Fruit fly (Drosophila melanogaster) whole organism, embryonic: ENCODE results near the gene PGAP1.

Experiments
- Atf-2 ChIP-seq: fragments of 200-800 bp; sonication (Bioruptor generic); optimal IDR thresholded peaks from 2 replicates; lab custom pipeline; 2016; ENCODE audit warnings: missing biosample characterization, missing genetic modification characterization
- Atf6 ChIP-seq: fragments of 200-800 bp; sonication (Bioruptor generic); IDR thresholded peaks from 2 replicates; pipeline ENCODE4 v1.3.6; 2022; ENCODE audit warnings: missing biosample characterization, missing genetic modification characterization
- CG10565 ChIP-seq: fragments of 200-800 bp; sonication (Bioruptor generic); optimal IDR thresholded peaks from 3 replicates; lab custom pipeline; 2016; ENCODE audit warnings: missing biosample characterization, mild to moderate bottlenecking, missing genetic modification characterization
- CG11085 ChIP-seq: fragments of 200-800 bp; sonication (Bioruptor generic); IDR thresholded peaks from 2 replicates; pipeline ENCODE4 v1.3.6; 2022; ENCODE audit warnings: missing biosample characterization, missing genetic modification characterization
- CG11695 ChIP-seq: fragments of 200-800 bp; sonication (Bioruptor generic); IDR thresholded peaks from 3 replicates; pipeline ENCODE4 v1.3.6; 2022; ENCODE audit warnings: missing biosample characterization, missing genetic modification characterization
- CG12236 ChIP-seq: fragments of 200-800 bp; sonication (Bioruptor generic); optimal IDR thresholded peaks from 2 replicates; lab custom pipeline; 2016; ENCODE audit warnings: missing biosample characterization, missing genetic modification characterization
- CG12659 ChIP-seq: fragments of 200-800 bp; sonication (Bioruptor generic); optimal IDR thresholded peaks from 3 replicates; lab custom pipeline; 2017; ENCODE audit warnings: mild to moderate bottlenecking, missing biosample characterization, missing genetic modification reagents, missing genetic modification characterization
- CG15011 ChIP-seq: fragments of 200-800 bp; sonication (Bioruptor generic); optimal IDR thresholded peaks from 3 replicates; lab custom pipeline; 2018; ENCODE audit warnings: missing biosample characterization, mild to moderate bottlenecking, missing genetic modification characterization
- CG15514 ChIP-seq: fragments of 200-800 bp; sonication (Bioruptor generic); optimal IDR thresholded peaks from 3 replicates; lab custom pipeline; 2017; ENCODE audit warnings: missing biosample characterization, missing genetic modification characterization, mild to moderate bottlenecking, moderate library complexity, missing genetic modification reagents
- CG17612 ChIP-seq: fragments of 200-800 bp; sonication (Bioruptor generic); IDR thresholded peaks from 2 replicates; pipeline ENCODE4 v1.3.6; 2022; ENCODE audit warnings: missing biosample characterization, missing genetic modification characterization
- CG3065 ChIP-seq: fragments of 200-800 bp; sonication (Bioruptor generic); optimal IDR thresholded peaks from 2 replicates; lab custom pipeline; 2016; ENCODE audit warnings: missing biosample characterization, missing genetic modification characterization
- CG33557 ChIP-seq: fragments of 200-800 bp; sonication (Bioruptor generic); optimal IDR thresholded peaks from 2 replicates; lab custom pipeline; 2019; ENCODE audit warnings: missing biosample characterization, mild to moderate bottlenecking, missing genetic modification characterization, moderate library complexity
- CG3847 ChIP-seq: fragments of 200-800 bp; sonication (Bioruptor generic); IDR thresholded peaks from 2 replicates; pipeline ENCODE4 v1.3.6; 2022; ENCODE audit warnings: missing biosample characterization, missing genetic modification characterization
- CG5245 ChIP-seq: fragments of 200-800 bp; sonication (Bioruptor generic); optimal IDR thresholded peaks from 3 replicates; lab custom pipeline; 2016; ENCODE audit warnings: missing biosample characterization, missing genetic modification characterization
- CG6254 ChIP-seq: fragments of 200-800 bp; sonication (Bioruptor generic); optimal IDR thresholded peaks from 3 replicates; lab custom pipeline; 2017; ENCODE audit warnings: mild to moderate bottlenecking, missing biosample characterization, missing genetic modification reagents, missing genetic modification characterization
- CG7839 ChIP-seq: fragments of 200-800 bp; sonication (Bioruptor generic); optimal IDR thresholded peaks from 3 replicates; lab custom pipeline; 2018; ENCODE audit warnings: missing biosample characterization, mild to moderate bottlenecking, missing genetic modification characterization, moderate library complexity
- CG8765 ChIP-seq: fragments of 200-800 bp; sonication (Bioruptor generic); IDR thresholded peaks from 2 replicates; pipeline ENCODE4 v1.3.6; 2022; ENCODE audit warnings: missing biosample characterization, missing genetic modification characterization
- CG9609 ChIP-seq: fragments of 200-800 bp; sonication (Bioruptor generic); optimal IDR thresholded peaks from 3 replicates; lab custom pipeline; 2016; ENCODE audit warnings: missing biosample characterization, missing genetic modification characterization
- D19B ChIP-seq: fragments of 200-800 bp; sonication (Bioruptor generic); optimal IDR thresholded peaks from 2 replicates; lab custom pipeline; 2017; ENCODE audit warnings: missing biosample characterization, mild to moderate bottlenecking, missing genetic modification characterization
- Deaf1 ChIP-seq: fragments of 200-800 bp; optimal IDR thresholded peaks from 3 replicates; lab custom pipeline; 2019; ENCODE audit warnings: missing biosample characterization, mild to moderate bottlenecking, missing genetic modification characterization, moderate library complexity
- Dek ChIP-seq: fragments of 200-800 bp; sonication (Bioruptor generic); optimal IDR thresholded peaks from 3 replicates; lab custom pipeline; 2019; ENCODE audit warnings: missing biosample characterization, mild to moderate bottlenecking, missing genetic modification characterization, moderate library complexity
- Eip74EF ChIP-seq, 2 experiments: fragments of 200-800 bp in 1 of 2; fragments of >200 bp in 1 of 2; sonication (Bioruptor generic) in 1 of 2; optimal IDR thresholded peaks; 2 replicates each; lab custom pipeline; 2017 to 2019; ENCODE audit warnings: missing biosample characterization in 2 of 2, missing genetic modification characterization in 2 of 2, mild to moderate bottlenecking in 1 of 2, moderate library complexity in 1 of 2
- Ets65A ChIP-seq: fragments of 200-800 bp; sonication (Bioruptor generic); peaks from one replicate; lab custom pipeline; 2016; ENCODE audit warnings: missing biosample characterization, missing genetic modification characterization
- HLH3B ChIP-seq: fragments of 200-800 bp; sonication (Bioruptor generic); IDR thresholded peaks from 2 replicates; pipeline ENCODE4 v1.3.6; 2022; ENCODE audit warnings: missing biosample characterization, missing genetic modification characterization
- HLH4C ChIP-seq: fragments of 200-800 bp; sonication (Bioruptor generic); IDR thresholded peaks from 3 replicates; pipeline ENCODE4 v1.3.6; 2022; ENCODE audit warnings: missing biosample characterization, missing genetic modification characterization; ENCODE audit not compliant: partially characterized antibody
- Hey ChIP-seq: fragments of 200-800 bp; sonication (Bioruptor generic); optimal IDR thresholded peaks from 3 replicates; lab custom pipeline; 2018; ENCODE audit warnings: missing biosample characterization, mild to moderate bottlenecking, missing genetic modification characterization
- NC2α ChIP-seq: fragments of 200-800 bp; sonication (Bioruptor generic); optimal IDR thresholded peaks from 2 replicates; lab custom pipeline; 2016; ENCODE audit warnings: missing biosample characterization, missing genetic modification characterization
- Optix ChIP-seq: fragments of 200-800 bp; sonication (Bioruptor generic); IDR thresholded peaks from 3 replicates; pipeline ENCODE4 v1.3.6; 2022; ENCODE audit warnings: missing biosample characterization, missing genetic modification characterization
- PHDP ChIP-seq: fragments of 200-800 bp; sonication (Bioruptor generic); optimal IDR thresholded peaks from 3 replicates; lab custom pipeline; 2018; ENCODE audit warnings: missing biosample characterization, mild to moderate bottlenecking, missing genetic modification characterization, moderate library complexity
- Scr ChIP-seq: fragments of 200-800 bp; sonication (Bioruptor generic); IDR thresholded peaks from 2 replicates; pipeline ENCODE4 v1.3.6; 2022; ENCODE audit warnings: missing biosample characterization, missing genetic modification characterization; ENCODE audit not compliant: partially characterized antibody
- Sin3A ChIP-seq: fragments of >200 bp; optimal IDR thresholded peaks from 2 replicates; lab custom pipeline; 2018
- Sox102F ChIP-seq: fragments of 200-800 bp; sonication (Bioruptor generic); optimal IDR thresholded peaks from 2 replicates; lab custom pipeline; 2018; ENCODE audit warnings: missing biosample characterization, mild to moderate bottlenecking, missing genetic modification characterization, moderate library complexity
- Tbp ChIP-seq: fragments of >200 bp; optimal IDR thresholded peaks from 2 replicates; lab custom pipeline; 2018; ENCODE audit warnings: missing biosample characterization, missing genetic modification characterization
- cato ChIP-seq: fragments of 200-800 bp; sonication (Bioruptor generic); optimal IDR thresholded peaks from 2 replicates; lab custom pipeline; 2016; ENCODE audit warnings: missing biosample characterization, missing genetic modification characterization, borderline replicate concordance
- chm ChIP-seq: fragments of 200-800 bp; sonication (Bioruptor generic); IDR thresholded peaks from 2 replicates; pipeline ENCODE4 v1.3.6; 2022; ENCODE audit warnings: missing biosample characterization, missing genetic modification characterization
- disco-r ChIP-seq: fragments of 200-800 bp; sonication (Bioruptor generic); optimal IDR thresholded peaks from 2 replicates; lab custom pipeline; 2016; ENCODE audit warnings: missing biosample characterization, missing genetic modification characterization
- ewg ChIP-seq: fragments of 200-800 bp; sonication (Bioruptor generic); optimal IDR thresholded peaks from 3 replicates; lab custom pipeline; 2017; ENCODE audit warnings: mild to moderate bottlenecking, missing biosample characterization, missing genetic modification reagents, missing genetic modification characterization
- exex ChIP-seq: fragments of 200-800 bp; sonication (Bioruptor generic); optimal IDR thresholded peaks from 4 replicates; lab custom pipeline; 2018; ENCODE audit warnings: missing biosample characterization, mild to moderate bottlenecking, missing genetic modification characterization, moderate library complexity
- eyg ChIP-seq: fragments of 200-800 bp; sonication (Bioruptor generic); optimal IDR thresholded peaks from 3 replicates; lab custom pipeline; 2016; ENCODE audit warnings: missing biosample characterization, missing genetic modification characterization
- fru ChIP-seq: fragments of >200 bp; optimal IDR thresholded peaks from 2 replicates; lab custom pipeline; 2017
- gce ChIP-seq: fragments of 200-800 bp; sonication (Bioruptor generic); IDR thresholded peaks from 3 replicates; pipeline ENCODE4 v1.3.6; 2022; ENCODE audit warnings: missing biosample characterization, missing genetic modification characterization
- gem ChIP-seq: fragments of 200-800 bp; sonication (Bioruptor generic); optimal IDR thresholded peaks from 2 replicates; lab custom pipeline; 2019; ENCODE audit warnings: missing biosample characterization, mild to moderate bottlenecking, missing genetic modification characterization, moderate library complexity
- hth ChIP-seq: fragments of >200 bp; optimal IDR thresholded peaks from 2 replicates; lab custom pipeline; 2017; ENCODE audit warnings: inconsistent platforms
- ken ChIP-seq: fragments of 200-800 bp; sonication (Bioruptor generic); IDR thresholded peaks from 3 replicates; pipeline ENCODE4 v1.3.6; 2022; ENCODE audit warnings: missing biosample characterization, missing genetic modification characterization
- klu ChIP-seq: fragments of 200-800 bp; sonication (Bioruptor generic); IDR thresholded peaks from 2 replicates; pipeline ENCODE4 v1.3.6; 2022; ENCODE audit warnings: missing biosample characterization, missing genetic modification characterization
- mirr ChIP-seq: fragments of 200-800 bp; sonication (Bioruptor generic); optimal IDR thresholded peaks from 3 replicates; lab custom pipeline; 2018; ENCODE audit warnings: missing biosample characterization, mild to moderate bottlenecking, missing genetic modification characterization
- pnt ChIP-seq: fragments of 200-800 bp; sonication (Bioruptor generic); optimal IDR thresholded peaks from 3 replicates; lab custom pipeline; 2016; ENCODE audit warnings: missing biosample characterization, missing genetic modification characterization
- sisA ChIP-seq: fragments of 200-800 bp; sonication (Bioruptor generic); IDR thresholded peaks from 2 replicates; pipeline ENCODE4 v1.3.6; 2022; ENCODE audit warnings: missing biosample characterization, missing genetic modification characterization
- slp2 ChIP-seq: fragments of 200-800 bp; sonication (Bioruptor generic); optimal IDR thresholded peaks from 2 replicates; lab custom pipeline; 2016; ENCODE audit warnings: missing biosample characterization, missing genetic modification characterization
- sob ChIP-seq: fragments of 200-800 bp; sonication (Bioruptor generic); IDR thresholded peaks from 2 replicates; pipeline ENCODE4 v1.3.6; 2022; ENCODE audit warnings: missing biosample characterization, missing genetic modification characterization
- ssp ChIP-seq: fragments of 200-800 bp; sonication (Bioruptor generic); IDR thresholded peaks from 2 replicates; pipeline ENCODE4 v1.3.6; 2022; ENCODE audit warnings: missing biosample characterization, missing genetic modification characterization
- stwl ChIP-seq: fragments of 200-800 bp; sonication (Bioruptor generic); optimal IDR thresholded peaks from 3 replicates; lab custom pipeline; 2018; ENCODE audit warnings: missing biosample characterization, mild to moderate bottlenecking, missing genetic modification characterization, moderate library complexity

PGAP1 gene

dm6 chrX:5705899-5706312 lies 16.6 kb upstream of the PGAP1 start (continued):
- TF ChIP-seq hth (lab: Kevin White, UChicago) (no peak), Sin3A (lab: Kevin White, UChicago) (no peak), ken (peak; percentile 82), CG11695 (GFP tag; lab: Robert Waterston, UW) (peak; percentile 90), CG15011 (GFP tag; lab: Kevin White, UChicago) (peak; percentile 73), eyg (GFP tag; lab: Kevin White, UChicago) (peak; percentile 23), CG3847 (peak; percentile 84), CG10565 (GFP tag; lab: Kevin White, UChicago) (no peak), sob (peak; percentile 92), CG12236 (GFP tag; lab: Kevin White, UChicago) (no peak), chm (GFP tag; lab: Robert Waterston, UW) (peak; percentile 83), CG7839 (tag; lab: Kevin White, UChicago) (peak; percentile 90), CG6254 (GFP tag; lab: Kevin White, UChicago) (peak; percentile 61), CG15514 (GFP tag; lab: Kevin White, UChicago) (peak; percentile 85), cato (GFP tag; lab: Kevin White, UChicago) (peak; percentile 48), CG17612 (GFP tag; lab: Robert Waterston, UW) (peak; percentile 86), CG5245 (GFP tag; lab: Kevin White, UChicago) (peak; percentile 68), fru (lab: Kevin White, UChicago) (no peak), gem (tag; lab: Kevin White, UChicago) (peak; percentile 91), Eip74EF (GFP tag; optimal IDR thresholded peaks at IDR 0.05; lab: Kevin White, UChicago) (peak in 1 of 2 experiments; percentile 72), klu (GFP tag; lab: Robert Waterston, UW) (peak; percentile 90), Atf-2 (GFP tag; lab: Kevin White, UChicago) (no peak), Ets65A (GFP tag; lab: Kevin White, UChicago) (peak; percentile 84), CG12659 (GFP tag; lab: Kevin White, UChicago) (peak; percentile 79), PHDP (peak; percentile 81), Deaf1 (tag; lab: Kevin White, UChicago) (peak; percentile 82), slp2 (GFP tag; lab: Kevin White, UChicago) (peak; percentile 37), D19B (GFP tag; lab: Kevin White, UChicago) (peak; percentile 69), mirr (GFP tag; lab: Kevin White, UChicago) (peak; percentile 21), gce (GFP tag; lab: Robert Waterston, UW) (peak; percentile 87), CG3065 (GFP tag; lab: Kevin White, UChicago) (no peak), ssp (GFP tag; lab: Robert Waterston, UW) (peak; percentile 82), ewg (peak; percentile 50), HLH3B (GFP tag; lab: Robert Waterston, UW) (peak; percentile 90), Scr (GFP tag; lab: Robert Waterston, UW) (no peak), CG11085 (GFP tag; lab: Robert Waterston, UW) (peak; percentile 88), Dek (tag; lab: Kevin White, UChicago) (peak; percentile 85), sisA (GFP tag; lab: Robert Waterston, UW) (peak; percentile 87), CG9609 (peak; percentile 29), HLH4C (no peak), disco-r (peak; percentile 30), CG33557 (GFP tag; lab: Kevin White, UChicago) (no peak), stwl (tag; lab: Kevin White, UChicago) (no peak), Optix (GFP tag; lab: Robert Waterston, UW) (peak; percentile 86), CG8765 (GFP tag; lab: Robert Waterston, UW) (peak; percentile 47), Hey (tag; lab: Kevin White, UChicago) (peak; percentile 14), Atf6 (GFP tag; lab: Robert Waterston, UW) (peak; percentile 92), NC2α (GFP tag; lab: Kevin White, UChicago) (no peak), Tbp (no peak), exex (tag; lab: Kevin White, UChicago) (peak; percentile 50), Sox102F (GFP tag; lab: Kevin White, UChicago) (peak; percentile 88), pnt (GFP tag; lab: Kevin White, UChicago) (peak; percentile 71)
